Worm (Caenorhabditis elegans) whole organism, midembryonic: ENCODE measurements around the gene npp-19.

ENCODE experiments used
- T22C8.4 ChIP-seq: fragments of 200-800 bp; sonication (Bioruptor generic); IDR thresholded peaks from 2 replicates; pipeline ENCODE4 v1.3.6; 2022; ENCODE audit warnings: missing genetic modification characterization, missing compliant biosample characterization
- cog-1 ChIP-seq: sonication (generic microtip); optimal IDR thresholded peaks from 2 replicates; lab custom pipeline; 2016; ENCODE audit warnings: missing genetic modification characterization, missing compliant biosample characterization
- flt-1 ChIP-seq: fragments of 200-800 bp; sonication (Bioruptor generic); IDR thresholded peaks from 2 replicates; pipeline ENCODE4 v1.3.6; 2022; ENCODE audit warnings: missing genetic modification characterization, missing compliant biosample characterization
- klf-2 ChIP-seq: fragments of 200-800 bp; sonication (Bioruptor generic); conservative IDR thresholded peaks from 2 replicates; pipeline ENCODE4 v1.3.6; 2022; ENCODE audit warnings: missing genetic modification reagents, missing genetic modification characterization, missing compliant biosample characterization
- med-1 ChIP-seq: sonication (generic microtip); optimal IDR thresholded peaks from 2 replicates; lab custom pipeline; 2017; ENCODE audit warnings: missing genetic modification characterization, mild to moderate bottlenecking, missing compliant biosample characterization, antibody characterized with exemption, missing genetic modification reagents; ENCODE audit not compliant: insufficient read depth
- ref-1 ChIP-seq: fragments of 200-800 bp; sonication (Bioruptor generic); conservative IDR thresholded peaks from 2 replicates; pipeline ENCODE4 v1.3.6; 2022; ENCODE audit warnings: missing genetic modification reagents, missing genetic modification characterization, missing compliant biosample characterization
- tab-1 ChIP-seq: fragments of 200-800 bp; sonication (Bioruptor generic); IDR thresholded peaks from 2 replicates; pipeline ENCODE4 v1.3.6; 2022; ENCODE audit warnings: missing genetic modification characterization, missing compliant biosample characterization
- ztf-23 ChIP-seq: fragments of 200-800 bp; sonication (Bioruptor generic); IDR thresholded peaks from 2 replicates; pipeline ENCODE4 v1.3.6; 2022; ENCODE audit warnings: missing genetic modification reagents, missing genetic modification characterization, missing compliant biosample characterization
- ztf-29 ChIP-seq: fragments of 200-800 bp; sonication (Bioruptor generic); IDR thresholded peaks from 2 replicates; pipeline ENCODE4 v1.3.6; 2022; ENCODE audit warnings: missing genetic modification reagents, missing genetic modification characterization, missing compliant biosample characterization

Gene npp-19

DNA sequence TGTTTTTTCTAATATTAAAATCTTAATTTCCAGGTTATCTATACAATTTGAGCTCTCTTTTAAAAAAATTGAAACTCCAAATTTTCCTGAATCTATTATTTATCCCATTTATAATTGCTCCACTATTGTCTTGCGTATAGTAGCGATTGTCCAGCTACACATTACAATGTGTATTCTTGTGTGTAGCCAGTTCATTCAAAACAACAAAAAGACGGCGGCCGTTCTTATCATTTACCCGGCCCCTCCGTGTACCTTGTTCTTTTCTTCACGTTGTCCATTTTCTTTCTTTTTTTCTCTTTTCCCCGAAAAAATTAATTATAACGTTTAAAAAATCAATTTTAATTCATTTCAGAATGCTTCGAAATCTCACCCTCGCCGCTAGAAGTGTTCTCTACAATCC lies 22.4 kb upstream of the npp-19 start, which contains the start of gene ech-4:
Gene ech-4, plus strand, starts transcription at position 353 of the 400 bp plus-strand sequence.
- TF ChIP-seq T22C8.4 (GFP tag; lab: Robert Waterston, UW) (no peak), ztf-29 (GFP tag; lab: Robert Waterston, UW) (no peak), ztf-23 (GFP tag; lab: Robert Waterston, UW) (no peak), ref-1 (no peak), flt-1 (GFP tag; lab: Robert Waterston, UW) (no peak), cog-1 (tag; lab: Kevin White, UChicago) (no peak), med-1 (GFP tag; lab: Kevin White, UChicago) (no peak), tab-1 (GFP tag; lab: Robert Waterston, UW) (no peak)

DNA sequence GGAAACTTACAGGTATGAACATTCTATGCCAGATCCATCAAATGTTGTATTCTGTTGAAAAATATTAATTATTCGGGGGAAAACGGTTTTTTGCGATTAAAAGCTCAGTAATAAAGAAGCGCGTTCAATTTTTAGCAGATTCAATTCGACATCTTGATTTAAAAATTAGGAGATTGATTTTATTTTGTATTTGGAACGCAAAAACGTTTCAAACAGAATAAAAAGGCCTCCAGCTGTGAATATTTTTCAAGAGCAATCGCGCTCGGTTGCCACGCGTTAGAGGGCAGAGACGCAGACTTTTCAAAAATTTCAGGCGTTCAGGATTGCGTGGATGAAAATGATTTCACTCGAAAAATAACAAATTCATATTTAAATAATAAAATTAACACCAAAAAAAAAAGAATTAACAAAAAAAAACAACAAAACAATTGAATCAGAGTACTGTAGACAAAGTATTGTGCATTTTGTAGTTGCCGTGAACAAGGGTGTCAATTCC lies 21.7 kb upstream of the npp-19 start, which contains the start of gene R06F6.8:
Gene R06F6.8, minus strand, starts transcription at position 51 of the 496 bp plus-strand sequence.
- no peak for TF ChIP-seq cog-1 (tag; lab: Kevin White, UChicago)
- TF ChIP-seq ztf-23 (GFP tag; lab: Robert Waterston, UW): no peak
- no peak for TF ChIP-seq ref-1

DNA sequence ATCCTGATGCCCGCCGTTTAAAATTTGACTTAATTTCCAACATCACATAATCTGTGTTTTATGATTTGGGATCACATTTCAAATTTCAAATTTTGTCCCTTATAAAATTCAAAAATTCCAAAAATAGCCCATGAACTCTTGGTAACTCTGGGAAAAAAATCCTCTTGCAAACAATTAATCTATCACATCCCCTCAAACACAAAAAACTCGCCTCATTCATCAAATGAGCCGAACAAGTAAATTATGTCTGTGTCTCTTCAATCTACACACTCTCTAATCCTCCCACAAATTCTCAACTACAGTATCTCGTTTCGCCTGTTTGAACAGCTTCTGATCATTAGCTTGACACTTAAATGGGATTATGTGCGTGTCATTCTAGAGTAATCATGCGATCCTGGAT lies 12.4 kb upstream of the npp-19 start, which contains the start of gene msrp-7:
Gene msrp-7, plus strand, starts transcription at position 301 of the 400 bp plus-strand sequence.
- TF ChIP-seq cog-1 (tag; lab: Kevin White, UChicago) (no peak), klf-2 (GFP tag; lab: Robert Waterston, UW) (no peak), ztf-29 (GFP tag; lab: Robert Waterston, UW) (no peak), ref-1 (no peak), flt-1 (GFP tag; lab: Robert Waterston, UW) (no peak), ztf-23 (GFP tag; lab: Robert Waterston, UW) (no peak), T22C8.4 (GFP tag; lab: Robert Waterston, UW) (no peak), tab-1 (GFP tag; lab: Robert Waterston, UW) (no peak), med-1 (GFP tag; lab: Kevin White, UChicago) (no peak)

DNA sequence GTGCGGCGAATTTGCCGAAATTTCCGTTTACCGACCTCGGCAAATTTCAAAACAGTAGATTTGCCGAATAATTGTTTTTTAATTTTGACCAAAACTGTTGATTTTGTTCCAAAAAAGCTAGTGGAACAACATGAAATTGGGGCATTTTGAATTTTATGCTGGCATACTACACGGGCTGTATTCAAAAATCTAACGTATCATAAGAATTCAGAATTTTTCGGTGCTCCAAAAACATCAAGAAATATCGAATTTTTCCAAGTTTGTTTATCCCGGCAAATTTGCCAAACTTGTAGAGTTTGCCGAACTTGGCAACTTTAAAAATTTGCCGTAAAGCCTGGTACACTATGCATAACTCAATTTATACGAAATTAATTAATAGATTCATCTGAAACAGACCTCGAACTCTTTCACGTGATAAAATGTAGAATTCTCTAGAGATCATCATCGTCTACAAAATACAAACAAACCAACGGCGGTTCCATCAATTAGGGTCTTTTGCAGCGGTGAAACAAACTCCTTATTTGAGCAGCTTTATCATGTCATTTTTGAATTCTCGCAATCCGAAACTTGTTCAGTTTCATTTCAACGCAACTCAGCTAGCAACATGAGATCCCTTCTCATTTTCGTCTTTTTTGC lies 10.5 kb upstream of the npp-19 start, which contains the start of gene R06F6.14:
Gene R06F6.14, plus strand, starts transcription at position 586 of the 636 bp plus-strand sequence.
- no peak for TF ChIP-seq ztf-29 (GFP tag; lab: Robert Waterston, UW)
- TF ChIP-seq tab-1 (GFP tag; lab: Robert Waterston, UW): no peak
- TF ChIP-seq T22C8.4 (GFP tag; lab: Robert Waterston, UW): no peak
- no peak for TF ChIP-seq klf-2 (GFP tag; lab: Robert Waterston, UW)
- no peak for TF ChIP-seq ref-1
- TF ChIP-seq med-1 (GFP tag; lab: Kevin White, UChicago): no peak
- TF ChIP-seq cog-1 (tag; lab: Kevin White, UChicago): no peak
- TF ChIP-seq flt-1 (GFP tag; lab: Robert Waterston, UW): no peak

DNA sequence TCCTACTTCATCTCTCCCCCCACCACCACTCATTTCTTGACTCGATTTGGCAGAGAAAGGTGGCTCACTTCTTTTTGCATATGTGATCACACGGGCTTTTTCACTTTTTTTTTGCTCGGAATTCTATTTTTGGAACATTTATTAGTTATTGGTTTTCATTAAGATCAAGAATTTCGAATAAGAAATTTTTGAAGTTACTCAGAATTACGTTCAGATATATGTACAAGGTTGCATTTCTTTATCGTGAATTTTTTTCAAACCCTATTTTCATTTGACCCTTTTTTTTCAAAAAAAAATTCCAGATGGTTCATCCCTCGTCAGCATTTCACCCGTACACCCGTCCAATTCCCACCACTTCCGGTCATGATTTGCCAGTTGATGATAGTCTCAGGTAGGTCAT lies 7.2 kb upstream of the npp-19 start, which contains the start of gene ceh-62:
Gene ceh-62, plus strand, starts transcription at position 301 of the 400 bp plus-strand sequence.
- TF ChIP-seq cog-1 (tag; lab: Kevin White, UChicago): no peak

DNA sequence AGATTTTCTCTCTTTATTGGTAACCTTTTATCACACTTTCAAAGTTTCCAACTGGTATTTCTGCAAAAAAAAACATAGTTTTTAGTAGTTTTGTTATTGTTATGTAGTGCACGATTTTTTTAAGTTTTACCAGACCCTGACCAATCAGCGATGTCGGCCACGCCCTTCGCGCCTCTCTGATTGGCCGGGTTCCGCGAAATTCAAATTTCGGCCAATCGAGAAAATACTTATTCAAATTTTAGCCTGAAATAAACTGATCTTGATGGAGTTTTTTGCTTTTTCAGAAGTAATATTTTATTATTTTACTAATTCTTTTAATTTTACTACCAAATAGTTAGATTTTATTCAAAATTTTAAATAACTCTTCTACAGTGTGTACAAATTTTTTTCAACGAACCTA lies 6.6 kb upstream of the npp-19 start:
- TF ChIP-seq cog-1 (tag; lab: Kevin White, UChicago) (no peak), T22C8.4 (GFP tag; lab: Robert Waterston, UW) (no peak), klf-2 (GFP tag; lab: Robert Waterston, UW) (no peak), med-1 (GFP tag; lab: Kevin White, UChicago) (no peak), ref-1 (no peak), flt-1 (GFP tag; lab: Robert Waterston, UW) (no peak), ztf-23 (GFP tag; lab: Robert Waterston, UW) (no peak), tab-1 (GFP tag; lab: Robert Waterston, UW) (no peak), ztf-29 (GFP tag; lab: Robert Waterston, UW) (no peak)

DNA sequence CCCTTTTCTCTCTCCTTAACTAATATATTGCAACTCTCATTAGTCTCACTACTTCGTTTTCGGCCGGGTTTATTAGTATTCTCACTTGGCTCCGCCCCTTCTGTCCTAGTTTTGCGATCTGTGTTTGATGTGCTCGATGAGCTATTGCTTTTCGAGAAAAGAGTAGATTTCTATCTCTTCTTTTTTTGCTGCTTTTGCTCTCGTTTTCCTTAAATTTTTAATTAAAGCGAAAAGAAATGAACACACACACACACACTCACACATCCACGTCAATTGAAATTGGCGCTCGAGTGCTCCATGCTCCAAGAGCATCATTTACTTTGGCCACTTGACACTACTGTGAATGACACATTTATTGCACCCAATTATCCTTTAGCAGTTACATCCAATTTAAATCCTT lies 6.2 kb upstream of the npp-19 start:
- no peak for TF ChIP-seq T22C8.4 (GFP tag; lab: Robert Waterston, UW)
- no peak for TF ChIP-seq ref-1
- TF ChIP-seq klf-2 (GFP tag; lab: Robert Waterston, UW): no peak
- no peak for TF ChIP-seq flt-1 (GFP tag; lab: Robert Waterston, UW)
- no peak for TF ChIP-seq tab-1 (GFP tag; lab: Robert Waterston, UW)
- TF ChIP-seq cog-1 (tag; lab: Kevin White, UChicago): no peak
- no peak for TF ChIP-seq ztf-23 (GFP tag; lab: Robert Waterston, UW)
- no peak for TF ChIP-seq med-1 (GFP tag; lab: Kevin White, UChicago)
- no peak for TF ChIP-seq ztf-29 (GFP tag; lab: Robert Waterston, UW)

DNA sequence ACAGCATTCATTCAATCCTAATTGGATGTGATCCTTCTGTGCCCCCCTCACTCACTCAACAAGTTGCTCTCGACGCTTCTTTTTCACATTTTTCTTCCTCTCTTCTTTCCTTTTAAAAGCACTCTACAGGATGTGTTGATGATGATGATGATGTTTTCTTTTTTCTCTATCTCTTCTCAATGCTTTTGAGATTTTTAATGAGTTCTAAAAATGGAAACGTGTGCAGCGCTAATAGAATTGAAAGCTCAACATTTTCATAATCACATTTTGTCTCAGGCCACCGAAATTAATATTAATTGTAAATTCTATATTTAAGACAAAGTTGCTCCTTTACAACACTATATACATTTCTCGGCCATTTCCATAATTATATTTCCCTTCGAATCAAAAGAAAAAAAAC lies 1.9 kb upstream of the npp-19 start:
- TF ChIP-seq ztf-29 (GFP tag; lab: Robert Waterston, UW): no peak
- no peak for TF ChIP-seq ref-1

DNA sequence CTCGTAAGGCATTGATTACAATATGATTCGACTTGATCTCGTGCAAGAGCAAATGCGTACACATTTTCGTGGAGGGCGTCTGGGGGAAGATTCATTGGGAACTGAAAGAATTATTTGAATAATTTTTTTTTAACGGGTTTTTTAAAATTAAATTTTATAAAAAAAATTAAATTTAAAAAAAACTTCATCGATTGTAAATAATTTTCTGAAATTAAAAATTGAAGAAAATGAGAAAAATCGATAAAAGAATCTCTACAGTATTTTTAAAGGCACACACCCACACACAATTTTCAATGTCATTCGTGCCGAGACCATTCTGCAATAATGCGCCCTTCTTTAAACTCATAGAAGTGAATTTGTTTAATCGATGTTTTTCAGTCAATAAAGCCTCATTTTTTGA lies 2.1 kb downstream of the npp-19 start, which contains the start of gene set-14:
Gene set-14, minus strand, starts transcription at position 101 of the 400 bp plus-strand sequence.
- no peak for TF ChIP-seq tab-1 (GFP tag; lab: Robert Waterston, UW)
- no peak for TF ChIP-seq ztf-29 (GFP tag; lab: Robert Waterston, UW)
- no peak for TF ChIP-seq T22C8.4 (GFP tag; lab: Robert Waterston, UW)
- TF ChIP-seq cog-1 (tag; lab: Kevin White, UChicago): no peak

DNA sequence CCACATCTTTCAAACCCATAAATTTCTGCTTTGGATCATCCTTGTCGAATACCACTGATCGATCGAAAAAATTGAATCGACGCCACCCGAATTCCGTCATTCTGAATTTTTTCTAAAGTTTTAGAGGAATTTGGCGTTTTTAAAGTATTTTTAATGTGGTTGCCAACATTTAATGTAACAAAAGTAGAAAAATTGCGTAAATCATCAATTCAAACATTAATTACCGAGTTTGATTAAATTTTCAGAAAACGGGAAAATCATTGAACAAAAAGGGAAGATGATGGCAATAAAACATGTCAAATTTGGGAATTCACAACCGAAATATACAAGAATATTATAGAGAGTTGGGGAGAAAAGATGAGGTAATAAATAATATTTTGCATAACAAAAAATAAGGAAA lies 4.9 kb downstream of the npp-19 start, which contains the start of gene vps-11:
Gene vps-11, minus strand, starts transcription at position 101 of the 400 bp plus-strand sequence.
- no peak for TF ChIP-seq klf-2 (GFP tag; lab: Robert Waterston, UW)
- TF ChIP-seq T22C8.4 (GFP tag; lab: Robert Waterston, UW): no peak
- no peak for TF ChIP-seq tab-1 (GFP tag; lab: Robert Waterston, UW)
- no peak for TF ChIP-seq ztf-23 (GFP tag; lab: Robert Waterston, UW)
- TF ChIP-seq cog-1 (tag; lab: Kevin White, UChicago): no peak
- no peak for TF ChIP-seq flt-1 (GFP tag; lab: Robert Waterston, UW)
- TF ChIP-seq ztf-29 (GFP tag; lab: Robert Waterston, UW): no peak
- no peak for TF ChIP-seq med-1 (GFP tag; lab: Kevin White, UChicago)
- TF ChIP-seq ref-1: no peak
